Fruit fly (Drosophila melanogaster) whole organism, embryonic: ENCODE data around the gene CG31141.

Experiments
- Aef1 ChIP-seq: fragments of 200-800 bp; sonication (Bioruptor generic); IDR thresholded peaks from 3 replicates; pipeline ENCODE4 v1.3.6; 2022; ENCODE audit warnings: missing biosample characterization, missing genetic modification characterization
- Atf3 ChIP-seq: fragments of 200-800 bp; sonication (Bioruptor generic); optimal IDR thresholded peaks from 3 replicates; lab custom pipeline; 2016; ENCODE audit warnings: missing biosample characterization, missing genetic modification characterization
- CG1024 ChIP-seq: fragments of 200-800 bp; sonication (Bioruptor generic); IDR thresholded peaks from 2 replicates; pipeline ENCODE4 v1.3.6; 2022; ENCODE audit warnings: missing biosample characterization, missing genetic modification characterization
- CG10979 ChIP-seq: fragments of 200-800 bp; sonication (Bioruptor generic); optimal IDR thresholded peaks from 2 replicates; lab custom pipeline; 2018; ENCODE audit warnings: missing biosample characterization, mild to moderate bottlenecking, missing genetic modification characterization, moderate library complexity
- CG11398 ChIP-seq: fragments of 200-800 bp; sonication (Bioruptor generic); optimal IDR thresholded peaks from 2 replicates; lab custom pipeline; 2016; ENCODE audit warnings: missing biosample characterization, missing genetic modification characterization
- CG12219 ChIP-seq: fragments of 200-800 bp; sonication (Bioruptor generic); optimal IDR thresholded peaks from 3 replicates; lab custom pipeline; 2018; ENCODE audit warnings: missing biosample characterization, mild to moderate bottlenecking, missing genetic modification characterization
- CG12299 ChIP-seq: fragments of 200-800 bp; sonication (Bioruptor generic); optimal IDR thresholded peaks from 2 replicates; lab custom pipeline; 2018; ENCODE audit warnings: missing biosample characterization, mild to moderate bottlenecking, missing genetic modification characterization
- CG14014 ChIP-seq: fragments of 200-800 bp; sonication (Bioruptor generic); IDR thresholded peaks from 2 replicates; pipeline ENCODE4 v1.3.6; 2022; ENCODE audit warnings: missing biosample characterization, missing genetic modification characterization
- CG17568 ChIP-seq: fragments of 200-800 bp; sonication (Bioruptor generic); optimal IDR thresholded peaks from 2 replicates; lab custom pipeline; 2018; ENCODE audit warnings: missing biosample characterization, mild to moderate bottlenecking, missing genetic modification characterization, moderate library complexity
- CG17829 ChIP-seq: fragments of 200-800 bp; optimal IDR thresholded peaks from 2 replicates; lab custom pipeline; 2019; ENCODE audit warnings: missing biosample characterization, mild to moderate bottlenecking, missing genetic modification characterization, moderate library complexity
- CG2120 ChIP-seq: fragments of 200-800 bp; sonication (Bioruptor generic); optimal IDR thresholded peaks from 3 replicates; lab custom pipeline; 2016; ENCODE audit warnings: missing biosample characterization, missing genetic modification characterization
- CG2678 ChIP-seq: fragments of 200-800 bp; sonication (Bioruptor generic); optimal IDR thresholded peaks from 3 replicates; lab custom pipeline; 2019; ENCODE audit warnings: missing biosample characterization, mild to moderate bottlenecking, missing genetic modification characterization, moderate library complexity
- CG30403 ChIP-seq: fragments of 200-800 bp; sonication (Bioruptor generic); optimal IDR thresholded peaks from 3 replicates; lab custom pipeline; 2016; ENCODE audit warnings: missing biosample characterization, missing genetic modification characterization
- CG3407 ChIP-seq: fragments of 200-800 bp; sonication (Bioruptor generic); optimal IDR thresholded peaks from 2 replicates; lab custom pipeline; 2018; ENCODE audit warnings: missing biosample characterization, mild to moderate bottlenecking, missing genetic modification characterization
- CG4854 ChIP-seq: fragments of 200-800 bp; sonication (Bioruptor generic); optimal IDR thresholded peaks from 2 replicates; lab custom pipeline; 2016; ENCODE audit warnings: missing biosample characterization, missing genetic modification characterization, inconsistent platforms
- CG6272 ChIP-seq: fragments of 200-800 bp; sonication (Bioruptor generic); IDR thresholded peaks from 2 replicates; pipeline ENCODE4 v1.3.6; 2022; ENCODE audit warnings: missing biosample characterization, missing genetic modification characterization
- Doc2 ChIP-seq: fragments of 200-800 bp; sonication (Bioruptor generic); IDR thresholded peaks from 2 replicates; pipeline ENCODE4 v1.3.6; 2022; ENCODE audit warnings: missing biosample characterization, missing genetic modification characterization
- ERR ChIP-seq: fragments of 200-800 bp; sonication (Bioruptor generic); optimal IDR thresholded peaks from 2 replicates; lab custom pipeline; 2016; ENCODE audit warnings: missing biosample characterization, missing genetic modification characterization
- Gsc ChIP-seq: fragments of 200-800 bp; sonication (Bioruptor generic); IDR thresholded peaks from 2 replicates; pipeline ENCODE4 v1.3.6; 2022; ENCODE audit warnings: missing biosample characterization, missing genetic modification characterization
- HLH54F ChIP-seq: fragments of 200-800 bp; sonication (Bioruptor generic); optimal IDR thresholded peaks from 3 replicates; lab custom pipeline; 2016; ENCODE audit warnings: missing biosample characterization, missing genetic modification characterization
- HmgZ ChIP-seq: fragments of 200-800 bp; sonication (Bioruptor generic); optimal IDR thresholded peaks from 2 replicates; lab custom pipeline; 2018; ENCODE audit warnings: missing biosample characterization, mild to moderate bottlenecking, missing genetic modification characterization
- Hr78 ChIP-seq, 2 experiments: fragments of 200-800 bp in 1 of 2; fragments of >200 bp in 1 of 2; sonication (Bioruptor generic) in 1 of 2; optimal IDR thresholded peaks; 2 replicates each; lab custom pipeline; 2017 to 2019; ENCODE audit warnings: missing biosample characterization in 2 of 2, missing genetic modification characterization in 2 of 2, mild to moderate bottlenecking in 1 of 2, moderate library complexity in 1 of 2
- NK7.1 ChIP-seq: fragments of 200-800 bp; sonication (Bioruptor generic); optimal IDR thresholded peaks from 3 replicates; lab custom pipeline; 2016; ENCODE audit warnings: missing biosample characterization, missing genetic modification characterization
- PHDP ChIP-seq: fragments of 200-800 bp; sonication (Bioruptor generic); optimal IDR thresholded peaks from 3 replicates; lab custom pipeline; 2018; ENCODE audit warnings: missing biosample characterization, mild to moderate bottlenecking, missing genetic modification characterization, moderate library complexity
- Pdp1 ChIP-seq, 2 experiments: fragments of 200-800 bp; sonication (Bioruptor generic); optimal IDR thresholded peaks; 3 replicates each; lab custom pipeline; 2016; ENCODE audit warnings: missing biosample characterization in 2 of 2, missing genetic modification characterization in 2 of 2, mild to moderate bottlenecking in 1 of 2, moderate library complexity in 1 of 2
- Ravus ChIP-seq: fragments of 200-800 bp; sonication (Bioruptor generic); IDR thresholded peaks from 2 replicates; pipeline ENCODE4 v1.3.6; 2022; ENCODE audit warnings: missing biosample characterization, missing genetic modification characterization
- Tbp ChIP-seq: fragments of >200 bp; optimal IDR thresholded peaks from 2 replicates; lab custom pipeline; 2018; ENCODE audit warnings: missing biosample characterization, missing genetic modification characterization
- ase ChIP-seq: fragments of 200-800 bp; sonication (Bioruptor generic); IDR thresholded peaks from 3 replicates; pipeline ENCODE4 v1.3.6; 2022; ENCODE audit warnings: missing biosample characterization, missing genetic modification characterization
- chm ChIP-seq: fragments of 200-800 bp; sonication (Bioruptor generic); IDR thresholded peaks from 2 replicates; pipeline ENCODE4 v1.3.6; 2022; ENCODE audit warnings: missing biosample characterization, missing genetic modification characterization
- emc ChIP-seq: fragments of 200-800 bp; sonication (Bioruptor generic); optimal IDR thresholded peaks from 2 replicates; lab custom pipeline; 2016; ENCODE audit warnings: missing biosample characterization, missing genetic modification characterization
- ems ChIP-seq: fragments of 200-800 bp; sonication (Bioruptor generic); optimal IDR thresholded peaks from 3 replicates; lab custom pipeline; 2016; ENCODE audit warnings: missing biosample characterization, missing genetic modification characterization
- exex ChIP-seq: fragments of 200-800 bp; sonication (Bioruptor generic); optimal IDR thresholded peaks from 4 replicates; lab custom pipeline; 2018; ENCODE audit warnings: missing biosample characterization, mild to moderate bottlenecking, missing genetic modification characterization, moderate library complexity
- fd96Cb ChIP-seq: fragments of 200-800 bp; sonication (Bioruptor generic); optimal IDR thresholded peaks from 2 replicates; lab custom pipeline; 2018; ENCODE audit warnings: missing biosample characterization, mild to moderate bottlenecking, missing genetic modification characterization, moderate library complexity
- grn ChIP-seq: fragments of 200-800 bp; sonication (Bioruptor generic); optimal IDR thresholded peaks from 3 replicates; lab custom pipeline; 2017; ENCODE audit warnings: missing biosample characterization, missing genetic modification characterization
- h ChIP-seq: fragments of >200 bp; optimal IDR thresholded peaks from 2 replicates; lab custom pipeline; 2017
- ham ChIP-seq: fragments of 200-800 bp; sonication (Bioruptor generic); IDR thresholded peaks from 2 replicates; pipeline ENCODE4 v1.3.6; 2022; ENCODE audit warnings: missing biosample characterization, missing genetic modification characterization
- inv ChIP-seq: fragments of 200-800 bp; sonication (Bioruptor generic); IDR thresholded peaks from 2 replicates; pipeline ENCODE4 v1.3.6; 2022; ENCODE audit warnings: missing biosample characterization, missing genetic modification characterization; ENCODE audit not compliant: partially characterized antibody
- knrl ChIP-seq: fragments of 200-800 bp; sonication (Bioruptor generic); IDR thresholded peaks from 3 replicates; pipeline ENCODE4 v1.3.6; 2022; ENCODE audit warnings: missing biosample characterization, missing genetic modification characterization; ENCODE audit not compliant: partially characterized antibody
- lov ChIP-seq, 2 experiments: fragments of 200-800 bp in 1 of 2; fragments of >200 bp in 1 of 2; sonication (Bioruptor generic) in 1 of 2; IDR thresholded peaks in 1 of 2; optimal IDR thresholded peaks in 1 of 2; 2 replicates in 1 of 2; 3 replicates in 1 of 2; pipeline versions ENCODE4 v1.3.6 to Lab custom; 2017 to 2022; ENCODE audit warnings: missing biosample characterization in 1 of 2, missing genetic modification characterization in 1 of 2
- mld ChIP-seq: fragments of 200-800 bp; sonication (Bioruptor generic); IDR thresholded peaks from 3 replicates; pipeline ENCODE4 v1.3.6; 2022; ENCODE audit warnings: missing biosample characterization, missing genetic modification characterization; ENCODE audit not compliant: partially characterized antibody
- nerfin-1 ChIP-seq: fragments of 200-800 bp; sonication (Bioruptor generic); optimal IDR thresholded peaks from 3 replicates; lab custom pipeline; 2019; ENCODE audit warnings: missing biosample characterization, mild to moderate bottlenecking, missing genetic modification characterization, moderate library complexity
- pfk ChIP-seq: fragments of 200-800 bp; sonication (Bioruptor generic); optimal IDR thresholded peaks from 2 replicates; lab custom pipeline; 2018; ENCODE audit warnings: missing biosample characterization, mild to moderate bottlenecking, missing genetic modification characterization, moderate library complexity
- phol ChIP-seq: fragments of 200-800 bp; sonication (Bioruptor generic); optimal IDR thresholded peaks from 3 replicates; lab custom pipeline; 2018; ENCODE audit warnings: missing biosample characterization, mild to moderate bottlenecking, missing genetic modification characterization, moderate library complexity
- prd ChIP-seq, 3 experiments: fragments of >200 bp in 2 of 3; fragments of 200-800 bp in 1 of 3; sonication (Bioruptor generic) in 1 of 3; optimal IDR thresholded peaks in 2 of 3; IDR thresholded peaks in 1 of 3; 2 replicates in 2 of 3; 3 replicates in 1 of 3; pipeline versions ENCODE4 v1.3.6 to Lab custom; 2017 to 2022; ENCODE audit warnings: missing biosample characterization in 1 of 3, missing genetic modification characterization in 1 of 3
- repo ChIP-seq: fragments of 200-800 bp; sonication (Bioruptor generic); optimal IDR thresholded peaks from 2 replicates; lab custom pipeline; 2016; ENCODE audit warnings: missing biosample characterization, missing genetic modification characterization
- sisA ChIP-seq: fragments of 200-800 bp; sonication (Bioruptor generic); IDR thresholded peaks from 2 replicates; pipeline ENCODE4 v1.3.6; 2022; ENCODE audit warnings: missing biosample characterization, missing genetic modification characterization
- slbo ChIP-seq: fragments of 200-800 bp; sonication (Bioruptor generic); IDR thresholded peaks from 2 replicates; pipeline ENCODE4 v1.3.6; 2022; ENCODE audit warnings: missing biosample characterization, missing genetic modification characterization
- slou ChIP-seq: fragments of 200-800 bp; sonication (Bioruptor generic); optimal IDR thresholded peaks from 3 replicates; lab custom pipeline; 2016; ENCODE audit warnings: missing biosample characterization, missing genetic modification characterization
- slp2 ChIP-seq: fragments of 200-800 bp; sonication (Bioruptor generic); optimal IDR thresholded peaks from 2 replicates; lab custom pipeline; 2016; ENCODE audit warnings: missing biosample characterization, missing genetic modification characterization
- trh ChIP-seq: fragments of 200-800 bp; sonication (Bioruptor generic); optimal IDR thresholded peaks from 2 replicates; lab custom pipeline; 2016; ENCODE audit warnings: missing biosample characterization, missing genetic modification characterization
- vfl ChIP-seq: fragments of 200-800 bp; sonication (Bioruptor generic); optimal IDR thresholded peaks from 2 replicates; lab custom pipeline; 2016; ENCODE audit warnings: missing biosample characterization, missing genetic modification characterization

Gene CG31141

DNA sequence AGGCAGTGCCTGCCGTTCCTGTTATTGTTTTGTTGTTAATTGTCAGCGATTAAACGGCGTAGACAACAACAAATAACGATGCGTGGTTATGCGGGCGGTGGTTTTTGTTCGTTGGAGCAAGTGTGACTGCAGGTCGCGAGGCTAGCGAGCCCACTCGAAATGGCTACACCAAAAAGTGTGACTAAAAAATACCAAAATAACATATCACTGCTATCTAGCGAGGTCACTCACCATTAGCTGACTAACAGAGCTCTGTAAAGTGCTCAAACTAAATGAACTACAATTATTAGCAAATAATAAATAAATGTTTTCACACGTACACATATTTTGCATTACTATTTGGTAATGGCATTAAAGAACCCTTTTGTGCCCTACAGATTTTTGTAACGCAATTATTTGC is 33.2 kb upstream of the CG31141 start, which contains the start of gene Pli (continued):
- TF ChIP-seq Pdp1 (GFP tag; optimal IDR thresholded peaks at IDR 0.05; lab: Kevin White, UChicago) (peak in 1 of 2 experiments; percentile 78), CG2120 (GFP tag; lab: Kevin White, UChicago) (peak; percentile 7), CG30403 (no peak), CG10979 (no peak), trh (no peak), CG1024 (no peak), pfk (no peak), Ravus (GFP tag; lab: Robert Waterston, UW) (no peak), ham (GFP tag; lab: Robert Waterston, UW) (no peak), CG3407 (GFP tag; lab: Kevin White, UChicago) (no peak), knrl (GFP tag; lab: Robert Waterston, UW) (no peak), CG12219 (GFP tag; lab: Kevin White, UChicago) (no peak), slbo (GFP tag; lab: Robert Waterston, UW) (no peak), chm (GFP tag; lab: Robert Waterston, UW) (no peak), ERR (GFP tag; lab: Kevin White, UChicago) (no peak), inv (GFP tag; lab: Robert Waterston, UW) (no peak), Tbp (GFP tag; lab: Kevin White, UChicago) (no peak), repo (no peak), CG2678 (tag; lab: Kevin White, UChicago) (no peak), Hr78 (GFP tag; optimal IDR thresholded peaks at IDR 0.05; lab: Kevin White, UChicago) (peak in 1 of 2 experiments; percentile 5), HLH54F (GFP tag; lab: Kevin White, UChicago) (no peak), Atf3 (GFP tag; lab: Kevin White, UChicago) (no peak), Aef1 (GFP tag; lab: Robert Waterston, UW) (no peak), phol (tag; lab: Kevin White, UChicago) (peak; percentile 64), slp2 (GFP tag; lab: Kevin White, UChicago) (no peak), exex (peak; percentile 23), CG11398 (GFP tag; lab: Kevin White, UChicago) (no peak), ase (GFP tag; lab: Robert Waterston, UW) (no peak), emc (GFP tag; lab: Kevin White, UChicago) (no peak), nerfin-1 (tag; lab: Kevin White, UChicago) (peak; percentile 77), CG12299 (no peak), ems (GFP tag; lab: Kevin White, UChicago) (no peak), grn (GFP tag; lab: Kevin White, UChicago) (peak; percentile 40), vfl (GFP tag; lab: Kevin White, UChicago) (no peak), Doc2 (no peak), NK7.1 (GFP tag; lab: Kevin White, UChicago) (no peak), CG6272 (GFP tag; lab: Robert Waterston, UW) (no peak), HmgZ (tag; lab: Kevin White, UChicago) (peak; percentile 16), sisA (GFP tag; lab: Robert Waterston, UW) (no peak), CG14014 (GFP tag; lab: Robert Waterston, UW) (no peak), Gsc (GFP tag; lab: Robert Waterston, UW) (no peak), CG4854 (GFP tag; lab: Kevin White, UChicago) (no peak), fd96Cb (tag; lab: Kevin White, UChicago) (no peak), CG17829 (tag; lab: Kevin White, UChicago) (peak; percentile 31), lov (optimal IDR thresholded peaks at IDR 0.05; lab: Kevin White, UChicago) (no peak), lov (GFP tag; IDR thresholded peaks at IDR 0.05; lab: Robert Waterston, UW) (no peak), prd (optimal IDR thresholded peaks at IDR 0.05; lab: Kevin White, UChicago) (no peak), prd (GFP tag; IDR thresholded peaks at IDR 0.05; lab: Robert Waterston, UW) (no peak), mld (GFP tag; lab: Robert Waterston, UW) (no peak), CG17568 (GFP tag; lab: Kevin White, UChicago) (no peak), h (lab: Kevin White, UChicago) (no peak), slou (GFP tag; lab: Kevin White, UChicago) (no peak), PHDP (tag; lab: Kevin White, UChicago) (peak; percentile 18)
